Fruit fly (Drosophila melanogaster) whole organism, prepupa: ENCODE measurements around the gene elB.

Source experiments
- Blimp-1 ChIP-seq: fragments of 200-800 bp; sonication (Bioruptor generic); optimal IDR thresholded peaks from 3 replicates; lab custom pipeline; 2017; ENCODE audit warnings: missing biosample characterization, missing genetic modification characterization, mild to moderate bottlenecking, moderate library complexity, missing genetic modification reagents
- CG10631 ChIP-seq: fragments of 200-800 bp; sonication (Bioruptor generic); optimal IDR thresholded peaks from 2 replicates; lab custom pipeline; 2016; ENCODE audit warnings: missing biosample characterization, missing genetic modification characterization
- CG10669 ChIP-seq: fragments of 200-800 bp; sonication (Bioruptor generic); optimal IDR thresholded peaks from 3 replicates; lab custom pipeline; 2018; ENCODE audit warnings: missing biosample characterization, mild to moderate bottlenecking, missing genetic modification characterization, moderate library complexity
- CG11762 ChIP-seq: fragments of 200-800 bp; sonication (Bioruptor generic); optimal IDR thresholded peaks from 3 replicates; lab custom pipeline; 2016; ENCODE audit warnings: missing biosample characterization, missing genetic modification characterization; ENCODE audit not compliant: insufficient read depth
- CG11902 ChIP-seq: fragments of 200-800 bp; sonication (Bioruptor generic); optimal IDR thresholded peaks from 3 replicates; lab custom pipeline; 2016; ENCODE audit warnings: missing biosample characterization, missing genetic modification characterization
- CG15336 ChIP-seq: fragments of 200-800 bp; sonication (Bioruptor generic); IDR thresholded peaks from 2 replicates; pipeline ENCODE4 v1.3.6; 2022; ENCODE audit warnings: missing biosample characterization, missing genetic modification characterization
- CG1621 ChIP-seq: fragments of 200-800 bp; sonication (Bioruptor generic); optimal IDR thresholded peaks from 3 replicates; lab custom pipeline; 2018; ENCODE audit warnings: missing biosample characterization, mild to moderate bottlenecking, missing genetic modification characterization
- CG16779 ChIP-seq: fragments of 200-800 bp; sonication (Bioruptor generic); optimal IDR thresholded peaks from 3 replicates; lab custom pipeline; 2017; ENCODE audit warnings: missing biosample characterization, mild to moderate bottlenecking, missing genetic modification characterization
- CG3032 ChIP-seq: fragments of 200-800 bp; optimal IDR thresholded peaks from 2 replicates; lab custom pipeline; 2019; ENCODE audit warnings: missing biosample characterization, mild to moderate bottlenecking, missing genetic modification characterization, moderate library complexity
- CG31627 ChIP-seq: fragments of 200-800 bp; sonication (Bioruptor generic); optimal IDR thresholded peaks from 3 replicates; lab custom pipeline; 2016; ENCODE audit warnings: missing biosample characterization, missing genetic modification characterization
- CG32006 ChIP-seq: fragments of 200-800 bp; sonication (Bioruptor generic); optimal IDR thresholded peaks from 3 replicates; lab custom pipeline; 2017; ENCODE audit warnings: missing biosample characterization, mild to moderate bottlenecking, missing genetic modification characterization
- CG34406 ChIP-seq: fragments of 200-800 bp; sonication (Bioruptor generic); optimal IDR thresholded peaks from 3 replicates; lab custom pipeline; 2016; ENCODE audit warnings: missing biosample characterization, missing genetic modification characterization
- CG3919 ChIP-seq: fragments of 200-800 bp; sonication (Bioruptor generic); optimal IDR thresholded peaks from 3 replicates; lab custom pipeline; 2016; ENCODE audit warnings: missing biosample characterization, missing genetic modification characterization
- CG4318 ChIP-seq: fragments of 200-800 bp; sonication (Bioruptor generic); optimal IDR thresholded peaks from 3 replicates; lab custom pipeline; 2017; ENCODE audit warnings: missing biosample characterization, mild to moderate bottlenecking, missing genetic modification characterization
- CG6163 ChIP-seq: fragments of 200-800 bp; sonication (Bioruptor generic); IDR thresholded peaks from 3 replicates; pipeline ENCODE4 v1.3.6; 2022; ENCODE audit warnings: missing biosample characterization, missing genetic modification characterization
- CG6276 ChIP-seq: fragments of 200-800 bp; sonication (Bioruptor generic); optimal IDR thresholded peaks from 2 replicates; lab custom pipeline; 2017; ENCODE audit warnings: missing biosample characterization, mild to moderate bottlenecking, missing genetic modification characterization
- CG6792 ChIP-seq: fragments of 200-800 bp; sonication (Bioruptor generic); optimal IDR thresholded peaks from 3 replicates; lab custom pipeline; 2016; ENCODE audit warnings: missing biosample characterization, missing genetic modification characterization
- CG6854 ChIP-seq: fragments of 200-800 bp; sonication (Bioruptor generic); optimal IDR thresholded peaks from 2 replicates; lab custom pipeline; 2017; ENCODE audit warnings: missing biosample characterization, mild to moderate bottlenecking, missing genetic modification characterization
- CG7368 ChIP-seq: fragments of 200-800 bp; sonication (Bioruptor generic); optimal IDR thresholded peaks from 3 replicates; lab custom pipeline; 2016; ENCODE audit warnings: missing biosample characterization, missing genetic modification characterization
- CG8119 ChIP-seq: fragments of 200-800 bp; sonication (Bioruptor generic); IDR thresholded peaks from 3 replicates; pipeline ENCODE4 v1.3.6; 2022; ENCODE audit warnings: missing biosample characterization, missing genetic modification characterization
- CG8319 ChIP-seq: fragments of 200-800 bp; sonication (Bioruptor generic); optimal IDR thresholded peaks from 3 replicates; lab custom pipeline; 2016; ENCODE audit warnings: missing biosample characterization, missing genetic modification characterization
- CG8632 ChIP-seq: fragments of 200-800 bp; sonication (Bioruptor generic); optimal IDR thresholded peaks from 3 replicates; lab custom pipeline; 2016; ENCODE audit warnings: missing biosample characterization, missing genetic modification characterization
- CG9139 ChIP-seq: fragments of 200-800 bp; sonication (Bioruptor generic); optimal IDR thresholded peaks from 3 replicates; lab custom pipeline; 2017; ENCODE audit warnings: missing biosample characterization, mild to moderate bottlenecking, missing genetic modification characterization
- Eip78C ChIP-seq: fragments of 200-800 bp; sonication (Bioruptor generic); peaks from one replicate; lab custom pipeline; 2016; ENCODE audit warnings: missing biosample characterization, missing genetic modification characterization
- Eip93F ChIP-seq: fragments of 200-800 bp; sonication (Bioruptor generic); optimal IDR thresholded peaks from 2 replicates; lab custom pipeline; 2016; ENCODE audit warnings: missing biosample characterization, mild to moderate bottlenecking, missing genetic modification characterization
- Ets21C ChIP-seq: fragments of 200-800 bp; sonication (Bioruptor generic); optimal IDR thresholded peaks from 3 replicates; lab custom pipeline; 2016; ENCODE audit warnings: missing biosample characterization, missing genetic modification characterization
- Ets96B ChIP-seq: fragments of 200-800 bp; optimal IDR thresholded peaks from 2 replicates; lab custom pipeline; 2019; ENCODE audit warnings: missing biosample characterization, mild to moderate bottlenecking, missing genetic modification characterization, moderate library complexity
- Hr39 ChIP-seq: fragments of 200-800 bp; sonication (Bioruptor generic); optimal IDR thresholded peaks from 2 replicates; lab custom pipeline; 2016; ENCODE audit warnings: missing biosample characterization, missing genetic modification characterization
- Hr4 ChIP-seq: fragments of 200-800 bp; sonication (Bioruptor generic); optimal IDR thresholded peaks from 3 replicates; lab custom pipeline; 2016; ENCODE audit warnings: missing biosample characterization, missing genetic modification characterization
- Lpt ChIP-seq: fragments of 200-800 bp; sonication (Bioruptor generic); optimal IDR thresholded peaks from 3 replicates; lab custom pipeline; 2016; ENCODE audit warnings: missing biosample characterization, missing genetic modification characterization
- Met ChIP-seq: fragments of 200-800 bp; sonication (Bioruptor generic); optimal IDR thresholded peaks from 3 replicates; lab custom pipeline; 2016; ENCODE audit warnings: missing biosample characterization, missing genetic modification characterization
- OdsH ChIP-seq: fragments of 200-800 bp; sonication (Bioruptor generic); optimal IDR thresholded peaks from 3 replicates; lab custom pipeline; 2016; ENCODE audit warnings: missing biosample characterization, missing genetic modification characterization
- Sox102F ChIP-seq: fragments of 200-800 bp; sonication (Bioruptor generic); optimal IDR thresholded peaks from 2 replicates; lab custom pipeline; 2016; ENCODE audit warnings: missing biosample characterization, mild to moderate bottlenecking, missing genetic modification characterization
- Sox14 ChIP-seq: fragments of 200-800 bp; sonication (Bioruptor generic); optimal IDR thresholded peaks from 3 replicates; lab custom pipeline; 2016; ENCODE audit warnings: missing biosample characterization, missing genetic modification characterization
- Sox15 ChIP-seq: fragments of 200-800 bp; sonication (Bioruptor generic); optimal IDR thresholded peaks from 3 replicates; lab custom pipeline; 2016; ENCODE audit warnings: missing biosample characterization, missing genetic modification characterization
- acj6 ChIP-seq: fragments of 200-800 bp; sonication (Bioruptor generic); optimal IDR thresholded peaks from 3 replicates; lab custom pipeline; 2016; ENCODE audit warnings: missing biosample characterization, missing genetic modification characterization
- dac ChIP-seq: fragments of 200-800 bp; sonication (Bioruptor generic); optimal IDR thresholded peaks from 2 replicates; lab custom pipeline; 2017; ENCODE audit warnings: missing biosample characterization, mild to moderate bottlenecking, missing genetic modification characterization
- dsx ChIP-seq: fragments of 200-800 bp; optimal IDR thresholded peaks from 3 replicates; lab custom pipeline; 2019; ENCODE audit warnings: missing biosample characterization, mild to moderate bottlenecking, missing genetic modification characterization, moderate library complexity; ENCODE audit not compliant: poor library complexity, severe bottlenecking
- eg ChIP-seq: fragments of 200-800 bp; sonication (Bioruptor generic); IDR thresholded peaks from 3 replicates; pipeline ENCODE4 v1.3.6; 2022; ENCODE audit warnings: missing biosample characterization, missing genetic modification characterization
- fd59A ChIP-seq: fragments of 200-800 bp; sonication (Bioruptor generic); optimal IDR thresholded peaks from 2 replicates; lab custom pipeline; 2017; ENCODE audit warnings: missing biosample characterization, mild to moderate bottlenecking, missing genetic modification characterization, missing genetic modification reagents
- lz ChIP-seq: fragments of 200-800 bp; sonication (Bioruptor generic); optimal IDR thresholded peaks from 3 replicates; lab custom pipeline; 2016; ENCODE audit warnings: missing biosample characterization, missing genetic modification characterization
- salr ChIP-seq, 2 experiments: fragments of 200-800 bp; sonication (Bioruptor generic); optimal IDR thresholded peaks; 3 replicates each; lab custom pipeline; 2016 to 2018; ENCODE audit warnings: missing biosample characterization in 2 of 2, missing genetic modification characterization in 2 of 2, mild to moderate bottlenecking in 1 of 2
- spab ChIP-seq: fragments of 200-800 bp; sonication (Bioruptor generic); optimal IDR thresholded peaks from 2 replicates; lab custom pipeline; 2017; ENCODE audit warnings: missing biosample characterization, mild to moderate bottlenecking, missing genetic modification characterization, missing genetic modification reagents
- ss ChIP-seq, 2 experiments: fragments of 200-800 bp; sonication (Bioruptor generic); optimal IDR thresholded peaks; 2 replicates in 1 of 2; 3 replicates in 1 of 2; lab custom pipeline; 2017 to 2018; ENCODE audit warnings: mild to moderate bottlenecking in 2 of 2, missing biosample characterization in 2 of 2, missing genetic modification characterization in 2 of 2, moderate library complexity in 1 of 2
- svp ChIP-seq: fragments of 200-800 bp; sonication (Bioruptor generic); peaks from one replicate; lab custom pipeline; 2016; ENCODE audit warnings: missing biosample characterization, missing genetic modification characterization
- topi ChIP-seq: fragments of 200-800 bp; sonication (Bioruptor generic); optimal IDR thresholded peaks from 3 replicates; lab custom pipeline; 2016; ENCODE audit warnings: missing biosample characterization, missing genetic modification characterization
- vri ChIP-seq: fragments of 200-800 bp; sonication (Bioruptor generic); optimal IDR thresholded peaks from 3 replicates; lab custom pipeline; 2016; ENCODE audit warnings: missing biosample characterization, mild to moderate bottlenecking, missing genetic modification characterization

elB gene

DNA sequence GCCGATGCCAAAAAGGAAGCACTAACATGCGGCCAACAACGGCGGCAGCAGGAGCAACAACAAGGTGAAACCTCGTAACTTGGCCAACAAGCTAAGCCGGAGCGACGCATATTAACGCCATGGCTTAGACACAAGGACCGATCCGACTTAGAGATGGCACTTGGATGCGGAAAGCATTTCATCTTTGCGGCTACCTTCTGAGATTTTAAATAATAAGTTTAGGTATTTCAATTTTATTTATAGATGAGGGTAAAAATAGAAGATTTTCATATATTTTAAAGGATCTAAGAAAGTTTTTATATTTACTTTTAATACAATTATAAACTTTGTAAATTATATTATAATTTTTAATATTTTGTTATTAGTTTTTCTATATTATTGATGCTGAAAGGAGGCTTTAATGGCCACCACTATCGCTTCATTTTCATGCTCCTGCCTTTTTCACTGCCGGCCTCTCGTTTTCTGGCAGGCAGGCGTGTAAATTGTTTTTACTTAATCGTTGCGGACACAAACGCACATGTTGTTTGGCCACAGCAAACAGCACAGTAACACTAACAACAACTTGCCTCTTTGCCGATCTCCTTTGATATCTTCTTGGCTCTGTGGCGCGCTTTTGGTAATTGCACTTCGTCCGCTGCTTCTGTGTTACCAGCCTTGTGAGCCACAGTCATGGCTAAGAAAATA, 42.6 kb downstream of the elB start (continued):
- TF ChIP-seq Ets96B (tag; lab: Kevin White, UChicago), result peak; percentile 42
- TF ChIP-seq Eip93F (GFP tag; lab: Kevin White, UChicago), result no peak
- TF ChIP-seq CG10631 (GFP tag; lab: Kevin White, UChicago), result peak; percentile 33
- peak; percentile 15; the same call in 1 of the 3 replicates for TF ChIP-seq CG6163 (GFP tag; lab: Robert Waterston, UW)
- no peak for TF ChIP-seq CG31627 (GFP tag; lab: Kevin White, UChicago)
- peak; percentile 19 for TF ChIP-seq CG3032
- no peak for TF ChIP-seq Ets21C (GFP tag; lab: Kevin White, UChicago)
- peak; percentile 31 for TF ChIP-seq Sox102F
- TF ChIP-seq CG6854 (GFP tag; lab: Kevin White, UChicago), result no peak
- peak; percentile 13 for TF ChIP-seq dac (GFP tag; lab: Kevin White, UChicago)
- TF ChIP-seq Sox14, result peak; percentile 21

DNA sequence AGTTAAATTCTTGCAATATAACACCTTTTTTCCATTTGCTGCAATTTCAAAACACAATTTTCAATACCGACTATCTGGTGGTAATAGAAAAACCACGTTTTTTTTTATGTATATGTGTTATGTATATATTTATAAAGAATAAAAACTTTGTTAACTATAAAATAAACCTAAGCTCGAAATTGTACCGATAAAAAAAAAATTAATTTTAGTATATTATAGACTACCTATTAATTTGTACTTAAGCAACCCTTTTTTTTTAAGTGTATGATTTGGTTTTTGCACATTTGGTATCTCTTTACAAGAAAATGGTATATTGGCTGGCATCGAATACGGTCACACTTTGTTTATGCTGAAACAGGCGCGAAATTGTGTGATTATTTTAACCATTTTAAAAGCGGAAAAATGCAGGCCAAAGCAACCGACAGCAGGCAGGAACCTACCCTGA, 47.6 kb downstream of the elB start, which contains the start of gene spel1:
Gene spel1, plus strand, starts transcription at position 334 of the 445 bp plus-strand sequence.
- TF ChIP-seq OdsH (GFP tag; lab: Kevin White, UChicago) (peak; percentile 71), spab (GFP tag; lab: Kevin White, UChicago) (peak; percentile 37), CG4318 (GFP tag; lab: Kevin White, UChicago) (peak; percentile 40), CG6854 (GFP tag; lab: Kevin White, UChicago) (no peak), acj6 (GFP tag; lab: Kevin White, UChicago) (peak; percentile 66), Hr4 (GFP tag; lab: Kevin White, UChicago) (peak; percentile 54), vri (GFP tag; lab: Kevin White, UChicago) (no peak), dsx (GFP tag; lab: Kevin White, UChicago) (peak; percentile 70), Ets21C (GFP tag; lab: Kevin White, UChicago) (no peak), ss (GFP tag; optimal IDR thresholded peaks at IDR 0.05; lab: Kevin White, UChicago) (peak in 1 of 2 experiments; percentile 18), CG9139 (no peak), CG31627 (GFP tag; lab: Kevin White, UChicago) (peak; percentile 39), CG7368 (GFP tag; lab: Kevin White, UChicago) (peak; percentile 36), CG32006 (GFP tag; lab: Kevin White, UChicago) (peak; percentile 73), CG3032 (peak; percentile 76), CG6163 (GFP tag; lab: Robert Waterston, UW) (peak; percentile 72), CG16779 (tag; lab: Kevin White, UChicago) (peak; percentile 21), CG11762 (GFP tag; lab: Kevin White, UChicago) (peak; percentile 43), CG8119 (GFP tag; lab: Robert Waterston, UW) (peak; percentile 84), CG10669 (GFP tag; lab: Kevin White, UChicago) (peak; percentile 57), Hr39 (GFP tag; lab: Kevin White, UChicago) (peak; percentile 21), Eip78C (peak; percentile 85), CG6276 (GFP tag; lab: Kevin White, UChicago) (peak; percentile 68), salr (GFP tag; optimal IDR thresholded peaks at IDR 0.05; lab: Kevin White, UChicago) (peak in 1 of 2 experiments; percentile 53), CG8319 (no peak), fd59A (GFP tag; lab: Kevin White, UChicago) (no peak), Met (GFP tag; lab: Kevin White, UChicago) (peak; percentile 63), Sox14 (peak; percentile 15), CG15336 (GFP tag; lab: Robert Waterston, UW) (peak; percentile 80), CG34406 (GFP tag; lab: Kevin White, UChicago) (peak; percentile 79), CG11902 (GFP tag; lab: Kevin White, UChicago) (peak; percentile 13), CG3919 (GFP tag; lab: Kevin White, UChicago) (peak; percentile 62), Blimp-1 (GFP tag; lab: Kevin White, UChicago) (no peak), Lpt (GFP tag; lab: Kevin White, UChicago) (peak; percentile 58), eg (GFP tag; lab: Robert Waterston, UW) (peak; percentile 86), lz (GFP tag; lab: Kevin White, UChicago) (peak; percentile 40), Sox15 (GFP tag; lab: Kevin White, UChicago) (peak; percentile 30), CG8632 (GFP tag; lab: Kevin White, UChicago) (peak; percentile 72), CG1621 (tag; lab: Kevin White, UChicago) (no peak), topi (GFP tag; lab: Kevin White, UChicago) (peak; percentile 32), svp (peak; percentile 68), CG6792 (peak; percentile 51), CG10631 (GFP tag; lab: Kevin White, UChicago) (peak; percentile 78)
